Fruit fly (Drosophila melanogaster) whole organism, wandering third instar larva: ENCODE measurements around the gene Adar.

Source experiments
- CG32264 ChIP-seq: fragments of 200-800 bp; sonication (Bioruptor generic); optimal IDR thresholded peaks from 2 replicates; lab custom pipeline; 2016; ENCODE audit warnings: missing biosample characterization, missing genetic modification characterization
- CG9705 ChIP-seq: fragments of 200-800 bp; sonication (Bioruptor generic); optimal IDR thresholded peaks from 2 replicates; lab custom pipeline; 2018; ENCODE audit warnings: missing biosample characterization, mild to moderate bottlenecking, missing genetic modification characterization
- CrebA ChIP-seq: fragments of 200-800 bp; sonication (Bioruptor generic); optimal IDR thresholded peaks from 2 replicates; lab custom pipeline; 2016; ENCODE audit warnings: missing biosample characterization, mild to moderate bottlenecking, missing genetic modification characterization, borderline replicate concordance
- Dfd ChIP-seq: fragments of >200 bp; optimal IDR thresholded peaks from 2 replicates; lab custom pipeline; 2017; ENCODE audit warnings: missing biosample characterization, missing genetic modification characterization
- Dif ChIP-seq: fragments of 200-275, 200-300 bp; sonication (Bioruptor generic); optimal IDR thresholded peaks from 2 replicates; lab custom pipeline; 2018; ENCODE audit warnings: missing biosample characterization, missing genetic modification characterization; ENCODE audit not compliant: partially characterized antibody
- GATAd ChIP-seq: sonication (Bioruptor generic); optimal IDR thresholded peaks from 2 replicates; lab custom pipeline; 2016; ENCODE audit warnings: missing biosample characterization, missing genetic modification characterization
- HLH106 ChIP-seq: fragments of 200-800 bp; optimal IDR thresholded peaks from 3 replicates; lab custom pipeline; 2019; ENCODE audit warnings: missing biosample characterization, mild to moderate bottlenecking, missing genetic modification characterization, moderate library complexity
- Hnf4 ChIP-seq: fragments of 200-800 bp; sonication (Bioruptor generic); optimal IDR thresholded peaks from 2 replicates; lab custom pipeline; 2016; ENCODE audit warnings: missing biosample characterization, mild to moderate bottlenecking, missing genetic modification characterization
- Hr78 ChIP-seq: fragments of >200 bp; optimal IDR thresholded peaks from 2 replicates; lab custom pipeline; 2017; ENCODE audit warnings: missing biosample characterization, missing genetic modification characterization
- Hr83 ChIP-seq: fragments of 200-300 bp; sonication (Bioruptor generic); optimal IDR thresholded peaks from 2 replicates; lab custom pipeline; 2016; ENCODE audit warnings: missing biosample characterization, mild to moderate bottlenecking, missing genetic modification characterization, moderate library complexity; ENCODE audit not compliant: poor library complexity, severe bottlenecking
- Jra ChIP-seq: sonication (Bioruptor generic); optimal IDR thresholded peaks from 2 replicates; lab custom pipeline; 2016; ENCODE audit warnings: missing biosample characterization, missing genetic modification characterization
- Mio ChIP-seq: sonication (Bioruptor generic); optimal IDR thresholded peaks from 2 replicates; lab custom pipeline; 2016; ENCODE audit warnings: missing biosample characterization, missing genetic modification characterization
- Myc ChIP-seq: fragments of >200 bp; optimal IDR thresholded peaks from 2 replicates; lab custom pipeline; 2017
- N ChIP-seq: fragments of >200 bp; optimal IDR thresholded peaks from 2 replicates; lab custom pipeline; 2018; ENCODE audit warnings: missing biosample characterization, missing external identifiers, missing genetic modification characterization
- OdsH ChIP-seq: fragments of 200-800 bp; sonication (Bioruptor generic); optimal IDR thresholded peaks from 2 replicates; lab custom pipeline; 2016; ENCODE audit warnings: missing biosample characterization, mild to moderate bottlenecking, missing genetic modification characterization
- Rel ChIP-seq, 2 experiments: fragments of 200-800 bp; sonication (Bioruptor generic) in 1 of 2; optimal IDR thresholded peaks; 2 replicates in 1 of 2; 3 replicates in 1 of 2; lab custom pipeline; 2016 to 2019; ENCODE audit warnings: mild to moderate bottlenecking in 2 of 2, missing biosample characterization in 2 of 2, missing genetic modification characterization in 2 of 2, moderate library complexity in 1 of 2
- Sp1 ChIP-seq: fragments of 200-800 bp; sonication (Bioruptor generic); optimal IDR thresholded peaks from 3 replicates; lab custom pipeline; 2019; ENCODE audit warnings: missing biosample characterization, mild to moderate bottlenecking, missing genetic modification characterization, moderate library complexity
- Vsx2 ChIP-seq: fragments of 200-300, 225-300 bp; sonication (Bioruptor generic); optimal IDR thresholded peaks from 2 replicates; lab custom pipeline; 2018; ENCODE audit warnings: missing biosample characterization, missing genetic modification characterization; ENCODE audit not compliant: partially characterized antibody
- br ChIP-seq: fragments of 200-800 bp; sonication (Bioruptor generic); optimal IDR thresholded peaks from 2 replicates; lab custom pipeline; 2016; ENCODE audit warnings: missing biosample characterization, missing genetic modification characterization
- brk ChIP-seq: fragments of 200-800 bp; sonication (Bioruptor generic); optimal IDR thresholded peaks from 2 replicates; lab custom pipeline; 2016; ENCODE audit warnings: missing biosample characterization, mild to moderate bottlenecking, missing genetic modification characterization
- dmrt93B ChIP-seq: fragments of 200-800 bp; sonication (Bioruptor generic); optimal IDR thresholded peaks from 2 replicates; lab custom pipeline; 2018; ENCODE audit warnings: missing biosample characterization, mild to moderate bottlenecking, missing genetic modification characterization
- dsf ChIP-seq: sonication (Bioruptor generic); optimal IDR thresholded peaks from 2 replicates; lab custom pipeline; 2016; ENCODE audit warnings: missing biosample characterization, missing genetic modification characterization, borderline replicate concordance
- ey ChIP-seq: fragments of 200-800 bp; sonication (Bioruptor generic); optimal IDR thresholded peaks from 2 replicates; lab custom pipeline; 2016; ENCODE audit warnings: missing biosample characterization, missing genetic modification characterization
- foxo ChIP-seq, 2 experiments: fragments of 200-800 bp; sonication (Bioruptor generic); optimal IDR thresholded peaks; 2 replicates in 1 of 2; 3 replicates in 1 of 2; lab custom pipeline; 2016 to 2017; ENCODE audit warnings: missing biosample characterization in 2 of 2, missing genetic modification characterization in 2 of 2
- fru ChIP-seq: fragments of 200-800 bp; sonication (Bioruptor generic); optimal IDR thresholded peaks from 3 replicates; lab custom pipeline; 2016; ENCODE audit warnings: missing biosample characterization, mild to moderate bottlenecking, missing genetic modification characterization
- h ChIP-seq: fragments of 200-800 bp; sonication (Bioruptor generic); optimal IDR thresholded peaks from 3 replicates; lab custom pipeline; 2016; ENCODE audit warnings: missing biosample characterization, mild to moderate bottlenecking, missing genetic modification characterization
- jim ChIP-seq: fragments of 175-275, 200-325 bp; sonication (Bioruptor generic); optimal IDR thresholded peaks from 2 replicates; lab custom pipeline; 2016; ENCODE audit warnings: missing biosample characterization, mild to moderate bottlenecking, missing genetic modification characterization
- lola ChIP-seq: fragments of >200 bp; optimal IDR thresholded peaks from 2 replicates; lab custom pipeline; 2017; ENCODE audit warnings: missing biosample characterization, missing genetic modification characterization
- pan ChIP-seq: fragments of >200 bp; optimal IDR thresholded peaks from 2 replicates; lab custom pipeline; 2017
- psq ChIP-seq: fragments of 200-800 bp; sonication (Bioruptor generic); optimal IDR thresholded peaks from 3 replicates; lab custom pipeline; 2017; ENCODE audit warnings: missing biosample characterization, mild to moderate bottlenecking, missing genetic modification characterization, moderate library complexity
- rgr ChIP-seq: fragments of 200-800 bp; sonication (Bioruptor generic); optimal IDR thresholded peaks from 3 replicates; lab custom pipeline; 2016; ENCODE audit warnings: missing biosample characterization, mild to moderate bottlenecking, missing genetic modification characterization
- sage ChIP-seq: fragments of 200-800 bp; sonication (Bioruptor generic); optimal IDR thresholded peaks from 2 replicates; lab custom pipeline; 2016; ENCODE audit warnings: missing biosample characterization, mild to moderate bottlenecking, missing genetic modification characterization
- sv ChIP-seq: fragments of 200-800 bp; sonication (Bioruptor generic); optimal IDR thresholded peaks from 3 replicates; lab custom pipeline; 2016; ENCODE audit warnings: missing biosample characterization, missing genetic modification characterization
- tai ChIP-seq: sonication (Bioruptor generic); optimal IDR thresholded peaks from 2 replicates; lab custom pipeline; 2016; ENCODE audit warnings: missing biosample characterization, missing genetic modification characterization
- usp ChIP-seq: fragments of >200 bp; optimal IDR thresholded peaks from 2 replicates; lab custom pipeline; 2017; ENCODE audit warnings: missing biosample characterization, missing genetic modification characterization
- woc ChIP-seq: sonication (Bioruptor generic); optimal IDR thresholded peaks from 2 replicates; lab custom pipeline; 2016; ENCODE audit warnings: missing biosample characterization, mild to moderate bottlenecking, missing genetic modification characterization

Gene Adar

DNA sequence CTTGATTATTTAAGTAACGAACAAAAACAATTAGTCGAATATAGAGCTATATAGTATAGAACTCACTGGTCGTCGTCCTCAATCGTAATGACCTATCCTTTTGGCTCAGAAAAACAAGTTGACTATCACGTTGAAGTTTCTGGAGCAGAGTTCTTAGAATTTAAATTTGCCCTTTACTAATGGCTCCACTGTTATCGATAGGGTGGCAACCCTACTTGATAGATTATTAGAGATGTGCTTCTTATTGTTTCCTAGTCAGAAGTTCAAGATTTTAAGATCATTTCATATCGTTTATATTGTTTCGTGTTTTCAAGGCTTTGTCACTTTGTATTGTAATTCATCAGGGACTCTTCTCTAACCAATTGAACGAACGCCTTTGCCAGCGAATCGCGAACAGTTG, 46.7 kb downstream of the Adar start, which contains the start of gene CG14810:
CG14810 (minus strand) TSS at position 101 of the 400 bp plus-strand sequence.
- TF ChIP-seq HLH106 (no peak), sage (no peak), dsf (no peak), h (no peak), br (GFP tag; lab: Kevin White, UChicago) (no peak)

DNA sequence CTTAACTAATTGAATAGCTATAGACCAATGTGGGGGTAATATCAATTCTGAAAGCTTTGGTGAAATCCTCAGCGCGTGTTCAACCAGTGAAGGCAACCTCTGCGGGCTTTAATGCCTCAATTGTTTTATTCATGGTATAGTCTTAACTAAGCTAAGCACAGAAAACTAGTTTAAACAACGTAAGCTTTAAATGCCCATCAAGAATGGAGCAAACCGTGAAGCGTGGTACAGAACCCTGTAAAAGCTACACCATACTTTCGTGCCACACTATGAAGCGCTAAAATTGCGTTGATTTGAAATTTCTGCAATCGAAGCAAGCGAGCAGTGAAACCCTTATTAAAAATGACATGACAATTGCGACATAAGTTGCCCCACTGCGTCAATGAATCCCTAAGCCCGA, 47.5 kb downstream of the Adar start:
- TF ChIP-seq sage, result no peak
- no peak for TF ChIP-seq Vsx2 (GFP tag; lab: Kevin White, UChicago)
- no peak for TF ChIP-seq Hr83
- TF ChIP-seq foxo (GFP tag; optimal IDR thresholded peaks at IDR 0.05; lab: Kevin White, UChicago), result no peak
- no peak for TF ChIP-seq jim
- no peak for TF ChIP-seq Sp1 (GFP tag; lab: Kevin White, UChicago)
- no peak for TF ChIP-seq sv
- TF ChIP-seq brk (GFP tag; lab: Kevin White, UChicago), result no peak
- TF ChIP-seq GATAd (GFP tag; lab: Kevin White, UChicago), result no peak
- TF ChIP-seq tai (GFP tag; lab: Kevin White, UChicago), result no peak
- TF ChIP-seq OdsH (GFP tag; lab: Kevin White, UChicago), result no peak
- no peak for TF ChIP-seq dsf
- no peak for TF ChIP-seq Mio (GFP tag; lab: Kevin White, UChicago)
- no peak for TF ChIP-seq CG32264 (GFP tag; lab: Kevin White, UChicago)
- no peak for TF ChIP-seq Myc (lab: Kevin White, UChicago)

DNA sequence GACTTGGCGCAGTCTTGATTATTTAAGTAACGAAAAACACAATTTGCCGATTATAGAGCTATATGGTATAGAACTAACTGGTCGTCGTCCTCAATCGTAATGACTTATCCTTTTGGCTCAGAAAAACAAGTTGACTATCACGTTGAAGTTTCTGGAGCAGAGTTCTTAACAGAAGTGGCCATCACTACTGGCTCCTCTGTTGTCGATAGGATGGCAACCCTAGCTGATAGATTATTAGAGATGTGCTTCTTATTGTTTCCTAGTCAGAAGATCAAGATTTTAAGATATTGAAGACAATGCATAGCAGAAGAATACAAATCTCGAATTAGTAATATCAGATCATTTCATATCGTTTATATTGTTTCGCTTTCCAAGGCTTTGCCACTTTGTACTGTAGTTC, 48.8 kb downstream of the Adar start, which contains the start of gene CG14811:
CG14811 (minus strand) TSS at position 101 of the 400 bp plus-strand sequence.
- TF ChIP-seq Hr78 (GFP tag; lab: Kevin White, UChicago) (no peak), CG9705 (GFP tag; lab: Kevin White, UChicago) (no peak), ey (GFP tag; lab: Kevin White, UChicago) (no peak), dsf (no peak), psq (GFP tag; lab: Kevin White, UChicago) (no peak), woc (GFP tag; lab: Kevin White, UChicago) (no peak), rgr (GFP tag; lab: Kevin White, UChicago) (no peak), foxo (GFP tag; optimal IDR thresholded peaks at IDR 0.05; lab: Kevin White, UChicago) (no peak), fru (no peak), Sp1 (GFP tag; lab: Kevin White, UChicago) (no peak), Jra (GFP tag; lab: Kevin White, UChicago) (no peak), OdsH (GFP tag; lab: Kevin White, UChicago) (no peak), h (no peak), GATAd (GFP tag; lab: Kevin White, UChicago) (no peak), brk (GFP tag; lab: Kevin White, UChicago) (no peak), lola (GFP tag; lab: Kevin White, UChicago) (no peak), Dfd (GFP tag; lab: Kevin White, UChicago) (no peak), Hr83 (no peak)

DNA sequence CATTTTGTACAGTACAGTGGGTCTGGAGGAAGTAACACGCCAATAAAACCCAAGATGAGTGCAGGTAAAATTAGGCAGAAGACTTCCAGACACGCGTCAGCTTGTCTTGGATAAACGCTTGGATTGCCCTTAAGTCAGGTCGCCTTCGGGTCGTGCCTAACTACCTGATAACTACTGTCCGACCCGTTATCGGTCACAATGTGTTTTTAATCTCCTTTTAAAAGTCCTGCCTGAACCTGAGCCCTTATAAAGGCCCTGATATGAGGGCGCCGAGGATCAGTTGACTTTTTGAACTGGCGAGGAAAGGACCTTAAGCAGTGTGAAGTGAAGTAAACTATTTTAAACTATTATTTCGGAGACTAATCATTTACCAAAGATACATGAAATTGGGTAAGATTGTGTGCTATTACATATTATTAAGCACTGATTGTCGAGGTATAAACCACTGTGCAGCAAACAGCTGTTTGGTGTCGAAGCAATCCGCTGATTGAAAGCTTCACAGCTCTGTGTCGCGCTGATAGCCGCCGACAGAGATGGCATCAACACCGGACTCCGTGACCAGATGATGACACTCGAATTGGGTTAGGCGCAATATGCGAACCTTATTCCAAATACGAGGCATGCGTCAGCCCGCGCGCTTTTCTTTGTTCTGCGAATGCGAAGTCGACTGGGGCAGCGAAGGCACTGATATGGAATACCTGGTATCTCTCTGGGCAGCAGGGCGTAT, 50.5 kb downstream of the Adar start:
- TF ChIP-seq Jra (GFP tag; lab: Kevin White, UChicago) (peak; percentile 34), N (GFP tag; lab: Kevin White, UChicago) (no peak)

DNA sequence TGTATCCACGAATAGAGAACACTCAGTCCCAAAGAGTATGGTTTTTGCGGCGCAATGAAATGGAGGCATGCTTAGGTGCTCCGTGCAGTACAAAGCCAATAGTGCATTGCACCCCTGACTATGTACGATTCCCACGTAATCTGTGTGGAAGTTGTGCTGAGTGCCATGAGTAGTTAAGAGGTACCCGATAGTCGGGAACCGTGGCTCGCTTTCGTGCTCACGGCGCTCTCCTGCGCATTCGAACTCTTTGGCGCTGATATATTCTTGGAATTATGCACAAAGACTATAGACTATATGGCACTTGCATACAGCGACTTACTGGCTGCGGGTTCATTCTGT, 51.1 kb downstream of the Adar start:
- TF ChIP-seq foxo (GFP tag; optimal IDR thresholded peaks at IDR 0.05; lab: Kevin White, UChicago) (peak in 1 of 2 experiments; percentile 78), jim (no peak), woc (GFP tag; lab: Kevin White, UChicago) (peak; percentile 78), Vsx2 (GFP tag; lab: Kevin White, UChicago) (no peak), brk (GFP tag; lab: Kevin White, UChicago) (no peak), Hnf4 (GFP tag; lab: Kevin White, UChicago) (peak; percentile 47), usp (no peak), pan (lab: Kevin White, UChicago) (peak; percentile 68), N (GFP tag; lab: Kevin White, UChicago) (no peak), h (peak; percentile 88), CG32264 (GFP tag; lab: Kevin White, UChicago) (peak; percentile 1), lola (GFP tag; lab: Kevin White, UChicago) (no peak), sage (no peak), Dif (GFP tag; lab: Kevin White, UChicago) (no peak), CrebA (GFP tag; lab: Kevin White, UChicago) (no peak), Myc (lab: Kevin White, UChicago) (no peak), ey (GFP tag; lab: Kevin White, UChicago) (peak; percentile 72), rgr (GFP tag; lab: Kevin White, UChicago) (peak; percentile 54), sv (no peak), CG9705 (GFP tag; lab: Kevin White, UChicago) (no peak), OdsH (GFP tag; lab: Kevin White, UChicago) (peak; percentile 68), dsf (no peak), Dfd (GFP tag; lab: Kevin White, UChicago) (no peak), tai (GFP tag; lab: Kevin White, UChicago) (no peak), Rel (GFP tag; optimal IDR thresholded peaks at IDR 0.05; lab: Kevin White, UChicago) (no peak), Rel (tag; optimal IDR thresholded peaks at IDR 0.05; lab: Kevin White, UChicago) (peak; percentile 25), psq (GFP tag; lab: Kevin White, UChicago) (peak; percentile 41), GATAd (GFP tag; lab: Kevin White, UChicago) (no peak), Jra (GFP tag; lab: Kevin White, UChicago) (no peak), Hr78 (GFP tag; lab: Kevin White, UChicago) (no peak), dmrt93B (GFP tag; lab: Kevin White, UChicago) (peak; percentile 48), Hr83 (no peak), Sp1 (GFP tag; lab: Kevin White, UChicago) (peak; percentile 47)
